Fruit fly (Drosophila melanogaster) whole organism, embryonic: Measurements from ENCODE around the gene CG31710.

Source experiments
- maf-S ChIP-seq: fragments of 200-800 bp; sonication (Bioruptor generic); optimal IDR thresholded peaks from 2 replicates; lab custom pipeline; 2016; ENCODE audit warnings: missing biosample characterization, missing genetic modification characterization

CG31710 gene

dm6 chr2L:9656300-9656699 is 49.5 kb downstream of the CG31710 start, which contains the start of gene CG33299:
TSS of gene CG33299 (plus strand) at chr2L:9656600.
- TF ChIP-seq maf-S (GFP tag; lab: Kevin White, UChicago) = no peak
